Fruit fly (Drosophila melanogaster) whole organism, embryonic: Measurements from ENCODE around the gene CG13876.
A peak's percentile ranks its signal among the peaks of the same experiment; 100 is the strongest.

Source experiments
- Ada2b ChIP-seq: fragments of 200-800 bp; sonication (Bioruptor generic); IDR thresholded peaks from 2 replicates; pipeline ENCODE4 v1.3.6; 2022; ENCODE audit warnings: missing biosample characterization, missing genetic modification characterization
- CG10274 ChIP-seq: fragments of 200-800 bp; sonication (Bioruptor generic); optimal IDR thresholded peaks from 3 replicates; lab custom pipeline; 2017; ENCODE audit warnings: missing biosample characterization, mild to moderate bottlenecking, missing genetic modification characterization
- CG12219 ChIP-seq: fragments of 200-800 bp; sonication (Bioruptor generic); optimal IDR thresholded peaks from 3 replicates; lab custom pipeline; 2018; ENCODE audit warnings: missing biosample characterization, mild to moderate bottlenecking, missing genetic modification characterization
- CG13287 ChIP-seq: fragments of 200-800 bp; sonication (Bioruptor generic); IDR thresholded peaks from 2 replicates; pipeline ENCODE4 v1.3.6; 2022; ENCODE audit warnings: missing biosample characterization, missing genetic modification characterization; ENCODE audit not compliant: partially characterized antibody
- CG14050 ChIP-seq: fragments of 200-800 bp; sonication (Bioruptor generic); IDR thresholded peaks from 3 replicates; pipeline ENCODE4 v1.3.6; 2022; ENCODE audit warnings: missing biosample characterization, missing genetic modification characterization
- CG16815 ChIP-seq: fragments of 200-800 bp; sonication (Bioruptor generic); optimal IDR thresholded peaks from 3 replicates; lab custom pipeline; 2017; ENCODE audit warnings: missing biosample characterization, mild to moderate bottlenecking, missing genetic modification characterization
- CG17328 ChIP-seq: fragments of 200-800 bp; sonication (Bioruptor generic); IDR thresholded peaks from 2 replicates; pipeline ENCODE4 v1.3.6; 2022; ENCODE audit warnings: missing biosample characterization, missing genetic modification characterization
- CG17359 ChIP-seq: fragments of 200-800 bp; sonication (Bioruptor generic); optimal IDR thresholded peaks from 3 replicates; lab custom pipeline; 2018; ENCODE audit warnings: missing biosample characterization, mild to moderate bottlenecking, missing genetic modification characterization, moderate library complexity
- CG18476 ChIP-seq: fragments of 200-800 bp; sonication (Bioruptor generic); optimal IDR thresholded peaks from 2 replicates; lab custom pipeline; 2016; ENCODE audit warnings: missing biosample characterization, mild to moderate bottlenecking, missing genetic modification characterization
- CG2116 ChIP-seq: fragments of 200-800 bp; sonication (Bioruptor generic); optimal IDR thresholded peaks from 3 replicates; lab custom pipeline; 2018; ENCODE audit warnings: missing biosample characterization, mild to moderate bottlenecking, missing genetic modification characterization
- CG2199 ChIP-seq: fragments of 200-800 bp; sonication (Bioruptor generic); IDR thresholded peaks from 3 replicates; pipeline ENCODE4 v1.3.6; 2022; ENCODE audit warnings: missing biosample characterization, missing genetic modification characterization
- CG2712 ChIP-seq: fragments of 200-800 bp; optimal IDR thresholded peaks from 3 replicates; lab custom pipeline; 2019; ENCODE audit warnings: missing biosample characterization, mild to moderate bottlenecking, missing genetic modification characterization, moderate library complexity
- CG3065 ChIP-seq: fragments of 200-800 bp; sonication (Bioruptor generic); optimal IDR thresholded peaks from 2 replicates; lab custom pipeline; 2016; ENCODE audit warnings: missing biosample characterization, missing genetic modification characterization
- CG31388 ChIP-seq: fragments of 200-800 bp; sonication (Bioruptor generic); optimal IDR thresholded peaks from 2 replicates; lab custom pipeline; 2016; ENCODE audit warnings: missing biosample characterization, missing genetic modification characterization
- CG32772 ChIP-seq: fragments of 200-800 bp; sonication (Bioruptor generic); IDR thresholded peaks from 2 replicates; pipeline ENCODE4 v1.3.6; 2022; ENCODE audit warnings: missing biosample characterization, missing genetic modification characterization
- CG34376 ChIP-seq: fragments of 200-800 bp; sonication (Bioruptor generic); optimal IDR thresholded peaks from 2 replicates; lab custom pipeline; 2018; ENCODE audit warnings: missing biosample characterization, mild to moderate bottlenecking, missing genetic modification characterization
- CG3995 ChIP-seq: fragments of 200-800 bp; sonication (Bioruptor generic); optimal IDR thresholded peaks from 3 replicates; lab custom pipeline; 2016; ENCODE audit warnings: missing biosample characterization, missing genetic modification characterization
- CG4617 ChIP-seq: fragments of 200-800 bp; sonication (Bioruptor generic); optimal IDR thresholded peaks from 3 replicates; lab custom pipeline; 2016; ENCODE audit warnings: missing biosample characterization, missing genetic modification characterization, borderline replicate concordance
- CG4707 ChIP-seq: fragments of 200-800 bp; sonication (Bioruptor generic); optimal IDR thresholded peaks from 2 replicates; lab custom pipeline; 2018; ENCODE audit warnings: missing biosample characterization, mild to moderate bottlenecking, missing genetic modification characterization, moderate library complexity
- CG6272 ChIP-seq: fragments of 200-800 bp; sonication (Bioruptor generic); IDR thresholded peaks from 2 replicates; pipeline ENCODE4 v1.3.6; 2022; ENCODE audit warnings: missing biosample characterization, missing genetic modification characterization
- CG7786 ChIP-seq: fragments of 200-800 bp; sonication (Bioruptor generic); optimal IDR thresholded peaks from 2 replicates; lab custom pipeline; 2016; ENCODE audit warnings: missing biosample characterization, missing genetic modification characterization
- CG8089 ChIP-seq: fragments of 200-800 bp; sonication (Bioruptor generic); optimal IDR thresholded peaks from 3 replicates; lab custom pipeline; 2016; ENCODE audit warnings: missing biosample characterization, missing genetic modification characterization
- CG8924 ChIP-seq: fragments of 200-800 bp; optimal IDR thresholded peaks from 3 replicates; lab custom pipeline; 2019; ENCODE audit warnings: missing biosample characterization, mild to moderate bottlenecking, missing genetic modification characterization, moderate library complexity
- Deaf1 ChIP-seq: fragments of 200-800 bp; optimal IDR thresholded peaks from 3 replicates; lab custom pipeline; 2019; ENCODE audit warnings: missing biosample characterization, mild to moderate bottlenecking, missing genetic modification characterization, moderate library complexity
- Lpt ChIP-seq: fragments of >200 bp; optimal IDR thresholded peaks from 2 replicates; lab custom pipeline; 2018; ENCODE audit warnings: missing biosample characterization, missing genetic modification characterization
- Nf-YA ChIP-seq: fragments of 200-800 bp; sonication (Bioruptor generic); IDR thresholded peaks from 2 replicates; pipeline ENCODE4 v1.3.6; 2022; ENCODE audit warnings: missing biosample characterization, missing genetic modification characterization
- Oli ChIP-seq: fragments of 200-800 bp; sonication (Bioruptor generic); optimal IDR thresholded peaks from 2 replicates; lab custom pipeline; 2018; ENCODE audit warnings: missing biosample characterization, mild to moderate bottlenecking, missing genetic modification characterization, moderate library complexity
- Usf ChIP-seq: fragments of 200-800 bp; sonication (Bioruptor generic); optimal IDR thresholded peaks from 2 replicates; lab custom pipeline; 2017; ENCODE audit warnings: missing genotype, missing biosample characterization, missing genetic modification characterization
- eve ChIP-seq, 2 experiments: fragments of >200 bp; optimal IDR thresholded peaks; 2 replicates each; lab custom pipeline; 2017; ENCODE audit warnings: missing biosample characterization in 2 of 2, missing genetic modification characterization in 2 of 2
- ewg ChIP-seq: fragments of 200-800 bp; sonication (Bioruptor generic); optimal IDR thresholded peaks from 3 replicates; lab custom pipeline; 2017; ENCODE audit warnings: mild to moderate bottlenecking, missing biosample characterization, missing genetic modification reagents, missing genetic modification characterization
- hb ChIP-seq: fragments of 200-800 bp; sonication (Bioruptor generic); IDR thresholded peaks from 3 replicates; pipeline ENCODE4 v1.3.6; 2022; ENCODE audit warnings: missing biosample characterization, missing genetic modification characterization; ENCODE audit not compliant: partially characterized antibody
- lbe ChIP-seq: fragments of 200-800 bp; sonication (Bioruptor generic); optimal IDR thresholded peaks from 2 replicates; lab custom pipeline; 2016; ENCODE audit warnings: missing biosample characterization, mild to moderate bottlenecking, missing genetic modification characterization
- odd ChIP-seq: fragments of 200-800 bp; sonication (Bioruptor generic); optimal IDR thresholded peaks from 2 replicates; lab custom pipeline; 2017; ENCODE audit warnings: missing biosample characterization, mild to moderate bottlenecking, missing genetic modification characterization
- row ChIP-seq: fragments of 200-800 bp; sonication (Bioruptor generic); IDR thresholded peaks from 3 replicates; pipeline ENCODE4 v1.3.6; 2022; ENCODE audit warnings: missing biosample characterization, missing genetic modification characterization
- salm ChIP-seq: fragments of 200-800 bp; sonication (Bioruptor generic); optimal IDR thresholded peaks from 2 replicates; lab custom pipeline; 2018; ENCODE audit warnings: missing biosample characterization, mild to moderate bottlenecking, missing genetic modification characterization
- seq ChIP-seq: fragments of 200-800 bp; sonication (Bioruptor generic); IDR thresholded peaks from 2 replicates; pipeline ENCODE4 v1.3.6; 2022; ENCODE audit warnings: missing biosample characterization, missing genetic modification characterization
- shn ChIP-seq: fragments of 200-800 bp; sonication (Bioruptor generic); optimal IDR thresholded peaks from 3 replicates; lab custom pipeline; 2016; ENCODE audit warnings: missing biosample characterization, missing genetic modification characterization
- sima ChIP-seq: fragments of 200-800 bp; sonication (Bioruptor generic); optimal IDR thresholded peaks from 2 replicates; lab custom pipeline; 2016; ENCODE audit warnings: missing biosample characterization, missing genetic modification characterization
- ssp ChIP-seq: fragments of 200-800 bp; sonication (Bioruptor generic); IDR thresholded peaks from 2 replicates; pipeline ENCODE4 v1.3.6; 2022; ENCODE audit warnings: missing biosample characterization, missing genetic modification characterization
- tin ChIP-seq: fragments of 200-800 bp; sonication (Bioruptor generic); optimal IDR thresholded peaks from 3 replicates; lab custom pipeline; 2016; ENCODE audit warnings: missing biosample characterization, missing genetic modification characterization
- tio ChIP-seq: fragments of 200-800 bp; sonication (Bioruptor generic); optimal IDR thresholded peaks from 2 replicates; lab custom pipeline; 2017; ENCODE audit warnings: missing biosample characterization, missing genetic modification characterization, inconsistent platforms
- tll ChIP-seq, 2 experiments: fragments of 200-800 bp in 1 of 2; fragments of >200 bp in 1 of 2; sonication (Bioruptor generic) in 1 of 2; optimal IDR thresholded peaks; 2 replicates each; lab custom pipeline; 2017 to 2019; ENCODE audit warnings: missing biosample characterization in 2 of 2, missing genetic modification characterization in 2 of 2, mild to moderate bottlenecking in 1 of 2, moderate library complexity in 1 of 2
- vvl ChIP-seq: fragments of 200-800 bp; sonication (Bioruptor generic); IDR thresholded peaks from 2 replicates; pipeline ENCODE4 v1.3.6; 2022; ENCODE audit warnings: missing biosample characterization, missing genetic modification characterization

Gene CG13876

dm6 chr3L:225120-225519, 19.2 kb downstream of the CG13876 start (continued):
- no peak for TF ChIP-seq CG13287 (GFP tag; lab: Robert Waterston, UW)
- TF ChIP-seq vvl (GFP tag; lab: Robert Waterston, UW) = peak; percentile 36; the same call in 1 of the 2 replicates
- peak; percentile 0 for TF ChIP-seq CG2116 (GFP tag; lab: Kevin White, UChicago)
- TF ChIP-seq CG2199 (GFP tag; lab: Robert Waterston, UW) = peak; percentile 58; the same call in 1 of the 3 replicates
- 0 out of 2 replicates have a peak, but pooled peaks have one; percentile 33 for TF ChIP-seq Nf-YA (GFP tag; lab: Robert Waterston, UW)
- no peak for TF ChIP-seq CG17328
- TF ChIP-seq, all 482 proteins: peak for 15

- TF ChIP-seq lbe = peak; percentile 18
- TF ChIP-seq CG34376 (GFP tag; lab: Kevin White, UChicago) = peak; percentile 12
- TF ChIP-seq tio (GFP tag; lab: Kevin White, UChicago) = no peak
Measured at dm6 chr3L:231504-231903, 25.6 kb downstream of the CG13876 start, which contains the start of gene CG42846. TSS of gene CG42846 (minus strand) at chr3L:231604.

- TF ChIP-seq CG7786 = no peak
- no peak for TF ChIP-seq CG3065
- no peak for TF ChIP-seq Usf (GFP tag; lab: Kevin White, UChicago)
- no peak for TF ChIP-seq CG4617 (GFP tag; lab: Kevin White, UChicago)
- no peak for TF ChIP-seq Oli
- TF ChIP-seq Deaf1 = no peak
- TF ChIP-seq tll (GFP tag; optimal IDR thresholded peaks at IDR 0.05; lab: Kevin White, UChicago) = no peak
- no peak for TF ChIP-seq ssp (GFP tag; lab: Robert Waterston, UW)
- no peak for TF ChIP-seq CG4707 (GFP tag; lab: Kevin White, UChicago)
- TF ChIP-seq hb (GFP tag; lab: Robert Waterston, UW) = no peak
- no peak for TF ChIP-seq shn (GFP tag; lab: Kevin White, UChicago)
- TF ChIP-seq odd (GFP tag; lab: Kevin White, UChicago) = no peak
- TF ChIP-seq tin = no peak
- no peak for TF ChIP-seq row (GFP tag; lab: Robert Waterston, UW)
- no peak for TF ChIP-seq ewg (GFP tag; lab: Kevin White, UChicago)
Measured at dm6 chr3L:232267-232666, 26.3 kb downstream of the CG13876 start, which contains the start of gene CG34454. TSS of gene CG34454 (minus strand) at chr3L:232350.

- TF ChIP-seq CG32772 (GFP tag; lab: Robert Waterston, UW) = no peak
- TF ChIP-seq eve (GFP tag; optimal IDR thresholded peaks at IDR 0.05; lab: Kevin White, UChicago) = peak in 1 of 2 experiments; percentile 33
- TF ChIP-seq CG16815 (GFP tag; lab: Kevin White, UChicago) = no peak
- TF ChIP-seq sima = no peak
- TF ChIP-seq CG10274 = no peak
- no peak for TF ChIP-seq Ada2b
- TF ChIP-seq, all 482 proteins: peak for 1
Measured at dm6 chr3L:233251-233650, 27.3 kb downstream of the CG13876 start, which contains the start of gene CG34453. TSS of gene CG34453 (minus strand) at chr3L:233351.

- TF ChIP-seq CG17328 = no peak
- no peak for TF ChIP-seq Lpt (GFP tag; lab: Kevin White, UChicago)
- no peak for TF ChIP-seq CG34376 (GFP tag; lab: Kevin White, UChicago)
Measured at dm6 chr3L:234337-234736, 28.4 kb downstream of the CG13876 start.

- TF ChIP-seq CG6272 (GFP tag; lab: Robert Waterston, UW) (no peak), CG14050 (no peak; the same call in 2 of the 3 replicates), salm (tag; lab: Kevin White, UChicago) (no peak), CG17359 (tag; lab: Kevin White, UChicago) (no peak), CG31388 (no peak), CG8089 (GFP tag; lab: Kevin White, UChicago) (peak; percentile 1), seq (GFP tag; lab: Robert Waterston, UW) (no peak), vvl (GFP tag; lab: Robert Waterston, UW) (no peak), CG3995 (GFP tag; lab: Kevin White, UChicago) (peak; percentile 20), CG12219 (GFP tag; lab: Kevin White, UChicago) (no peak), CG2712 (peak; percentile 29), CG18476 (no peak), CG8924 (tag; lab: Kevin White, UChicago) (no peak)
Measured at dm6 chr3L:246644-247199, 40.8 kb downstream of the CG13876 start.
